Worm (Caenorhabditis elegans) whole organism, L3 larva: ENCODE data around the gene srj-11.

Source experiments
- hmg-11 ChIP-seq: sonication (generic microtip); optimal IDR thresholded peaks from 2 replicates; lab custom pipeline; 2016; ENCODE audit warnings: missing genetic modification characterization, missing compliant biosample characterization
- nhr-12 ChIP-seq: fragments of 150-350 bp; optimal IDR thresholded peaks from 2 replicates; lab custom pipeline; 2014; ENCODE audit warnings: missing biosample characterization, missing genetic modification characterization
- nhr-25 ChIP-seq: sonication (generic microtip); optimal IDR thresholded peaks from 2 replicates; lab custom pipeline; 2017; ENCODE audit warnings: missing biosample characterization, missing genetic modification characterization
- nhr-28 ChIP-seq: fragments of 150-350 bp; optimal IDR thresholded peaks from 2 replicates; lab custom pipeline; 2014; ENCODE audit warnings: missing biosample characterization, missing genetic modification characterization
- unc-39 ChIP-seq: sonication (generic microtip); optimal IDR thresholded peaks from 4 replicates; lab custom pipeline; 2017; ENCODE audit warnings: missing biosample characterization, missing genetic modification characterization
- unc-62 ChIP-seq: fragments of 150-350 bp; sonication (generic microtip); optimal IDR thresholded peaks from 4 replicates; lab custom pipeline; 2014; ENCODE audit warnings: missing biosample characterization, missing genetic modification reagents, missing genetic modification characterization
- zag-1 ChIP-seq: fragments of 150-350 bp; optimal IDR thresholded peaks from 2 replicates; lab custom pipeline; 2014; ENCODE audit warnings: missing biosample characterization, missing genetic modification characterization

DNA sequence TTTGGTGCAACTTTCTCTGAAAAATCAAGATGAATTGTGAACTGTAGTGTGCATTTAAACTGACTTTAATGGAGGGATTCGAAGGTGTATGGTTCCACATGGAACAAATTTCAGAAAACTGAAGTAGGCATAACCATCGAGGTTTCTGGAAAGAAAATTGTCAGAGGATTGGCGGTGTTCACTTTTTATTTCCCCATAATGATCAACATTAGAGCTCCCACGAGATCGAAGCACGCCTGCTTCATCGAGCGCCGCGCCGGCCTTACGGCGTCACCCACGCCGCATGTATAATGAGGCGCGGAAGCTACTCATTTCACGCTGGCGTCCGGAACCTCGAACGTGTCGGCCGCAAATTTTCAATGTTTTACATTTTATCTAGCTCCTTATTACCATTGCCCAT lies 46.9 kb downstream of the srj-11 start:
- no peak for TF ChIP-seq hmg-11 (tag; lab: Kevin White, UChicago)
- no peak for TF ChIP-seq nhr-25 (tag; lab: Kevin White, UChicago)
- TF ChIP-seq nhr-28 (tag; lab: Kevin White, UChicago) = no peak
- TF ChIP-seq unc-62 = no peak
- no peak for TF ChIP-seq unc-39 (tag; lab: Kevin White, UChicago)
- TF ChIP-seq zag-1 (tag; lab: Kevin White, UChicago) = no peak
- no peak for TF ChIP-seq nhr-12 (tag; lab: Kevin White, UChicago)
